Worm (Caenorhabditis elegans): ENCODE measurements around the gene sod-1.

Gene sod-1

ce11 chrII:6973501-6973900 lies at the start of gene sod-1:
TSS of gene sod-1 (minus strand) at chrII:6973887.
- TF ChIP-seq pax-1 (tag; optimal IDR thresholded peaks at IDR 0.05) (no peak), C38D4.7 (GFP tag; optimal IDR thresholded peaks at IDR 0.05) (no peak), pha-2 (tag; optimal IDR thresholded peaks at IDR 0.05) (no peak), che-1 (tag; optimal IDR thresholded peaks at IDR 0.05) (no peak), sdc-2 (tag; optimal IDR thresholded peaks at IDR 0.05) (no peak), hlh-15 (tag; optimal IDR thresholded peaks at IDR 0.05) (no peak), ceh-24 (tag; optimal IDR thresholded peaks at IDR 0.05) (no peak), K02D7.2 (tag; optimal IDR thresholded peaks at IDR 0.05) (no peak), fkh-10 (GFP tag; optimal IDR thresholded peaks at IDR 0.05) (no peak), ceh-45 (GFP tag; IDR thresholded peaks at IDR 0.05) (no peak), ama-1 (optimal IDR thresholded peaks at IDR 0.05) (no peak)

- no peak for TF ChIP-seq ceh-22 (tag; optimal IDR thresholded peaks at IDR 0.05)
- no peak for TF ChIP-seq gmeb-2 (tag; optimal IDR thresholded peaks at IDR 0.05)
- peak; percentile 58 for TF ChIP-seq tbx-2 (tag; optimal IDR thresholded peaks at IDR 0.05)
- peak; percentile 23 for TF ChIP-seq dve-1 (tag; optimal IDR thresholded peaks at IDR 0.05)
- TF ChIP-seq Y22D7AL.16 (tag; optimal IDR thresholded peaks at IDR 0.05) = no peak
- peak; percentile 11 for TF ChIP-seq ets-4 (tag; optimal IDR thresholded peaks at IDR 0.05)
- peak; percentile 86 for TF ChIP-seq elt-2 (tag; optimal IDR thresholded peaks at IDR 0.05)
- TF ChIP-seq pha-4 (tag; optimal IDR thresholded peaks at IDR 0.05) = no peak
- TF ChIP-seq nfya-1 (tag; optimal IDR thresholded peaks at IDR 0.05) = peak; percentile 45
- peak; percentile 41 for TF ChIP-seq hlh-30 (tag; optimal IDR thresholded peaks at IDR 0.05; ENCODE audit: insufficient read depth)
- TF ChIP-seq dmd-4 (tag; optimal IDR thresholded peaks at IDR 0.05; ENCODE audit: borderline replicate concordance) = no peak
- TF ChIP-seq pros-1 (tag; optimal IDR thresholded peaks at IDR 0.05) = no peak
- no peak for TF ChIP-seq unc-55 (GFP tag; optimal IDR thresholded peaks at IDR 0.05)
- TF ChIP-seq fax-1 (tag; optimal IDR thresholded peaks at IDR 0.05) = no peak
- TF ChIP-seq che-1 (tag; optimal IDR thresholded peaks at IDR 0.05) = no peak
- peak; percentile 24 for TF ChIP-seq ceh-48 (tag; optimal IDR thresholded peaks at IDR 0.05)
- no peak for TF ChIP-seq ama-1 (optimal IDR thresholded peaks at IDR 0.05)
- TF ChIP-seq unc-42 (tag; optimal IDR thresholded peaks at IDR 0.05) = peak; percentile 72
These were observed 48.8 kb upstream of the sod-1 start, which contains the start of the genes lst-6 and lst-5 for ce11 chrII:7022370-7023001. TSS of gene lst-6 (minus strand) at chrII:7022509. TSS of gene lst-5 (plus strand) at chrII:7022913.

- TF ChIP-seq ceh-30 (tag; optimal IDR thresholded peaks at IDR 0.05) = no peak
- TF ChIP-seq K02D7.2 (tag; optimal IDR thresholded peaks at IDR 0.05) = no peak
These were observed 38.9 kb upstream of the sod-1 start, which contains the start of gene sqv-7 for ce11 chrII:7012592-7012991. TSS of gene sqv-7 (minus strand) at chrII:7012692.

- TF ChIP-seq pqm-1 (tag; optimal IDR thresholded peaks at IDR 0.05) (no peak), pros-1 (tag; optimal IDR thresholded peaks at IDR 0.05) (no peak), pha-4 (tag; optimal IDR thresholded peaks at IDR 0.05) (no peak), fax-1 (tag; optimal IDR thresholded peaks at IDR 0.05) (no peak), madf-2 (tag; optimal IDR thresholded peaks at IDR 0.05) (peak; percentile 12), dmd-4 (tag; optimal IDR thresholded peaks at IDR 0.05; ENCODE audit: borderline replicate concordance) (no peak), che-1 (tag; optimal IDR thresholded peaks at IDR 0.05) (peak; percentile 16), Y22D7AL.16 (tag; optimal IDR thresholded peaks at IDR 0.05) (peak; percentile 13), fkh-6 (tag; optimal IDR thresholded peaks at IDR 0.05) (no peak), sox-4 (tag; optimal IDR thresholded peaks at IDR 0.05) (peak; percentile 7), ceh-22 (tag; optimal IDR thresholded peaks at IDR 0.05) (no peak), nfya-1 (tag; optimal IDR thresholded peaks at IDR 0.05) (peak; percentile 4), ceh-18 (tag; optimal IDR thresholded peaks at IDR 0.05) (no peak), K09A11.1 (tag; optimal IDR thresholded peaks at IDR 0.05; ENCODE audit: insufficient read depth) (no peak)
These were observed 29.3 kb upstream of the sod-1 start for ce11 chrII:7002956-7003357.

- TF ChIP-seq K02D7.2 (tag; optimal IDR thresholded peaks at IDR 0.05) (peak; percentile 70), pat-9 (tag; optimal IDR thresholded peaks at IDR 0.05) (peak; percentile 84), ceh-6 (GFP tag; optimal IDR thresholded peaks at IDR 0.05) (peak; percentile 87), fax-1 (tag; optimal IDR thresholded peaks at IDR 0.05) (peak; percentile 62), gmeb-2 (tag; optimal IDR thresholded peaks at IDR 0.05) (peak; percentile 84), syd-9 (tag; optimal IDR thresholded peaks at IDR 0.05) (peak; percentile 62), fkh-6 (tag; optimal IDR thresholded peaks at IDR 0.05) (peak; percentile 75), zip-5 (tag; optimal IDR thresholded peaks at IDR 0.05) (peak; percentile 37), unc-3 (GFP tag; conservative IDR thresholded peaks at IDR 0.05) (peak; percentile 76), unc-3 (tag; optimal IDR thresholded peaks at IDR 0.05) (peak; percentile 7), sox-4 (tag; optimal IDR thresholded peaks at IDR 0.05) (peak; percentile 72), ref-2 (tag; optimal IDR thresholded peaks at IDR 0.05) (peak; percentile 72), hlh-6 (tag; optimal IDR thresholded peaks at IDR 0.05) (peak; percentile 87), ceh-48 (tag; optimal IDR thresholded peaks at IDR 0.05) (peak; percentile 59), che-1 (tag; optimal IDR thresholded peaks at IDR 0.05) (peak; percentile 85), elt-2 (tag; optimal IDR thresholded peaks at IDR 0.05) (peak; percentile 84), madf-2 (tag; optimal IDR thresholded peaks at IDR 0.05) (peak; percentile 78), T23F11.4 (GFP tag; optimal IDR thresholded peaks at IDR 0.05) (peak; percentile 72)
These were observed 27.7 kb upstream of the sod-1 start for ce11 chrII:7001405-7001804.

Measured in whole organism, late embryonic.